Worm (Caenorhabditis elegans) whole organism, L4 larva: Measurements from ENCODE around the gene bgal-1.

ENCODE experiments used
- dmd-6 ChIP-seq: fragments of 200-800 bp; sonication (Bioruptor generic); IDR thresholded peaks from 2 replicates; pipeline ENCODE4 v1.3.6; 2022; ENCODE audit warnings: missing genetic modification reagents, missing genetic modification characterization, missing compliant biosample characterization
- nhr-237 ChIP-seq: sonication (generic microtip); optimal IDR thresholded peaks from 2 replicates; lab custom pipeline; 2017; ENCODE audit warnings: missing biosample characterization, missing genetic modification characterization
- nhr-76 ChIP-seq: fragments of 150-350 bp; optimal IDR thresholded peaks from 2 replicates; lab custom pipeline; 2014; ENCODE audit warnings: missing biosample characterization, missing genetic modification characterization

- no peak for TF ChIP-seq dmd-6
- TF ChIP-seq nhr-237, result no peak
- no peak for TF ChIP-seq nhr-76
Measured at ce11 chrV:11200316-11200715, 25.5 kb downstream of the bgal-1 start, which contains the start of gene K10D6.3.
